Worm (Caenorhabditis elegans) whole organism, mixed stage, embryonic: ENCODE data around the gene clc-6.

Source experiments
- M03D4.4 ChIP-seq: sonication (generic microtip); optimal IDR thresholded peaks from 2 replicates; lab custom pipeline; 2017; ENCODE audit warnings: mild to moderate bottlenecking, missing genetic modification characterization, missing compliant biosample characterization
- bed-3 ChIP-seq: fragments of 200-800 bp; sonication (Bioruptor generic); optimal IDR thresholded peaks from 3 replicates; lab custom pipeline; 2018; ENCODE audit warnings: mild to moderate bottlenecking, missing genetic modification characterization, moderate library complexity, missing compliant biosample characterization
- blmp-1 ChIP-seq: fragments of 150-350 bp; optimal IDR thresholded peaks from 2 replicates; lab custom pipeline; 2014; ENCODE audit warnings: missing biosample characterization, missing genetic modification characterization
- ceh-39 ChIP-seq: fragments of 150-350 bp; optimal IDR thresholded peaks from 2 replicates; lab custom pipeline; 2014; ENCODE audit warnings: missing biosample characterization, missing genetic modification characterization
- ceh-43 ChIP-seq: fragments of 200-800 bp; sonication (Bioruptor generic); optimal IDR thresholded peaks from 2 replicates; lab custom pipeline; 2018; ENCODE audit warnings: mild to moderate bottlenecking, missing genetic modification characterization, moderate library complexity, missing compliant biosample characterization
- ceh-83 ChIP-seq: fragments of 200-800 bp; sonication (Bioruptor generic); optimal IDR thresholded peaks from 2 replicates; lab custom pipeline; 2018; ENCODE audit warnings: mild to moderate bottlenecking, missing genetic modification characterization, missing compliant biosample characterization
- ces-1 ChIP-seq: fragments of 150-350 bp; optimal IDR thresholded peaks from 2 replicates; lab custom pipeline; 2014; ENCODE audit warnings: missing biosample characterization, missing genetic modification reagents, missing genetic modification characterization
- cnd-1 ChIP-seq: fragments of 200-800 bp; sonication (Bioruptor generic); optimal IDR thresholded peaks from 2 replicates; lab custom pipeline; 2018; ENCODE audit warnings: mild to moderate bottlenecking, missing genetic modification characterization, missing compliant biosample characterization
- drap-1 ChIP-seq: fragments of 200-800 bp; sonication (Bioruptor generic); optimal IDR thresholded peaks from 3 replicates; lab custom pipeline; 2018; ENCODE audit warnings: mild to moderate bottlenecking, missing genetic modification characterization, missing compliant biosample characterization
- elt-1 ChIP-seq: sonication (generic microtip); optimal IDR thresholded peaks from 2 replicates; lab custom pipeline; 2017; ENCODE audit warnings: missing genetic modification characterization, mild to moderate bottlenecking, missing compliant biosample characterization, antibody characterized with exemption, moderate library complexity, borderline replicate concordance; ENCODE audit not compliant: insufficient read depth
- elt-3 ChIP-seq: fragments of 150-350 bp; optimal IDR thresholded peaks from 2 replicates; lab custom pipeline; 2014; ENCODE audit warnings: missing biosample characterization, missing genetic modification characterization
- ham-2 ChIP-seq: fragments of 200-800 bp; sonication (Bioruptor generic); optimal IDR thresholded peaks from 2 replicates; lab custom pipeline; 2018; ENCODE audit warnings: mild to moderate bottlenecking, missing genetic modification characterization, missing compliant biosample characterization
- hlh-1 ChIP-seq: fragments of 150-350 bp; optimal IDR thresholded peaks from 2 replicates; lab custom pipeline; 2014; ENCODE audit warnings: missing biosample characterization, missing genetic modification reagents, missing genetic modification characterization
- lin-13 ChIP-seq: fragments of 150-350 bp; optimal IDR thresholded peaks from 2 replicates; lab custom pipeline; 2014; ENCODE audit warnings: missing biosample characterization, missing genetic modification characterization
- lin-32 ChIP-seq: fragments of 200-800 bp; sonication (Bioruptor generic); optimal IDR thresholded peaks from 2 replicates; lab custom pipeline; 2018; ENCODE audit warnings: mild to moderate bottlenecking, missing genetic modification characterization, missing compliant biosample characterization
- lsy-2 ChIP-seq: fragments of 150-350 bp; optimal IDR thresholded peaks from 2 replicates; lab custom pipeline; 2014; ENCODE audit warnings: missing biosample characterization, missing genetic modification characterization
- mab-5 ChIP-seq: fragments of 150-350 bp; optimal IDR thresholded peaks from 2 replicates; lab custom pipeline; 2014; ENCODE audit warnings: missing biosample characterization, missing genetic modification characterization
- mep-1 ChIP-seq: fragments of 150-350 bp; optimal IDR thresholded peaks from 2 replicates; lab custom pipeline; 2017; ENCODE audit warnings: missing biosample characterization, missing genetic modification reagents, missing genetic modification characterization, inconsistent platforms
- mls-2 ChIP-seq: sonication (generic microtip); optimal IDR thresholded peaks from 2 replicates; lab custom pipeline; 2016; ENCODE audit warnings: mild to moderate bottlenecking, missing genetic modification characterization, moderate library complexity, missing compliant biosample characterization
- nhr-12 ChIP-seq: fragments of 150-350 bp; optimal IDR thresholded peaks from 2 replicates; lab custom pipeline; 2014; ENCODE audit warnings: missing biosample characterization, missing genetic modification characterization
- nhr-2 ChIP-seq: fragments of 150-350 bp; optimal IDR thresholded peaks from 2 replicates; lab custom pipeline; 2014; ENCODE audit warnings: missing biosample characterization, missing genetic modification characterization
- nhr-237 ChIP-seq: fragments of 150-350 bp; optimal IDR thresholded peaks from 2 replicates; lab custom pipeline; 2014; ENCODE audit warnings: missing biosample characterization, missing genetic modification characterization
- nhr-28 ChIP-seq: fragments of 150-350 bp; optimal IDR thresholded peaks from 2 replicates; lab custom pipeline; 2014; ENCODE audit warnings: missing biosample characterization, missing genetic modification characterization
- nhr-76 ChIP-seq: sonication (generic microtip); optimal IDR thresholded peaks from 2 replicates; lab custom pipeline; 2017; ENCODE audit warnings: missing biosample characterization, missing genetic modification characterization
- pha-4 ChIP-seq: fragments of 150-350 bp; optimal IDR thresholded peaks from 2 replicates; lab custom pipeline; 2018; ENCODE audit warnings: missing biosample characterization, missing genetic modification reagents, missing genetic modification characterization
- sem-2 ChIP-seq: fragments of 200-800 bp; sonication (Bioruptor generic); optimal IDR thresholded peaks from 2 replicates; lab custom pipeline; 2018; ENCODE audit warnings: mild to moderate bottlenecking, missing genetic modification characterization, missing compliant biosample characterization
- snpc-4 ChIP-seq: fragments of 150-350 bp; optimal IDR thresholded peaks from 2 replicates; lab custom pipeline; 2014; ENCODE audit warnings: missing biosample characterization, missing genetic modification characterization
- sptf-1 ChIP-seq: sonication (generic microtip); optimal IDR thresholded peaks from 2 replicates; lab custom pipeline; 2017; ENCODE audit warnings: mild to moderate bottlenecking, missing genetic modification characterization, moderate library complexity, missing compliant biosample characterization
- unc-120 ChIP-seq: sonication (generic microtip); optimal IDR thresholded peaks from 2 replicates; lab custom pipeline; 2017; ENCODE audit warnings: missing genetic modification characterization, missing compliant biosample characterization; ENCODE audit not compliant: poor library complexity, severe bottlenecking
- unc-39 ChIP-seq: fragments of 150-350 bp; optimal IDR thresholded peaks from 2 replicates; lab custom pipeline; 2014; ENCODE audit warnings: missing biosample characterization, missing genetic modification characterization
- unc-62 ChIP-seq: fragments of 150-350 bp; optimal IDR thresholded peaks from 2 replicates; lab custom pipeline; 2014; ENCODE audit warnings: missing biosample characterization, missing genetic modification reagents, missing genetic modification characterization
- zip-8 ChIP-seq: fragments of 150-350 bp; optimal IDR thresholded peaks from 2 replicates; lab custom pipeline; 2014; ENCODE audit warnings: missing biosample characterization, missing genetic modification characterization
- ztf-11 ChIP-seq: fragments of 150-350 bp; optimal IDR thresholded peaks from 2 replicates; lab custom pipeline; 2014; ENCODE audit warnings: missing biosample characterization, missing genetic modification characterization

The clc-6 gene

DNA sequence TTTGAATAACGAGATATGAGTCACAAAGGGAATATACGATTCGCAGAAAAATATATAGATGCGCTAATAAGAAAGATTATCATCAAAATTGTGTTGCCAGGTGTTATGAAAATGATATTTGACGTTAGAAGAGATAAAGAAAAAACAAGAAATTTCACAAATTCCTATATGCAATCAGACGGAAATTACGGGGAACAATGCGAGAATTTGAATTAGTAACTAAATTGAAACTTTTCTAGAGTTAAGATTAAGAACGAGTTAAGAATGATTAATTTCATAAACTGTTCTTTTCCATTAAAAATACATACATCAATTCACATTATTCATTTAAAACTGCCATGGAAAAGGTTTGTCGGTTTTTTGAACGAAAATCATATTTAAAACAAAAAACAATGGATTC, at the start of gene clc-6:
Gene clc-6, minus strand, starts transcription at position 101 of the 400 bp plus-strand sequence.
- TF ChIP-seq lsy-2 (tag; lab: Kevin White, UChicago) (no peak), bed-3 (GFP tag; lab: Kevin White, UChicago) (no peak), unc-120 (no peak), nhr-237 (tag; lab: Kevin White, UChicago) (no peak), ces-1 (GFP tag; lab: Kevin White, UChicago) (no peak), mab-5 (no peak), unc-62 (GFP tag; lab: Kevin White, UChicago) (no peak), snpc-4 (tag; lab: Kevin White, UChicago) (no peak), mep-1 (tag; lab: Kevin White, UChicago) (no peak), elt-3 (tag; lab: Kevin White, UChicago) (no peak), M03D4.4 (tag; lab: Kevin White, UChicago) (no peak), zip-8 (tag; lab: Kevin White, UChicago) (no peak), lin-13 (no peak), nhr-76 (tag; lab: Kevin White, UChicago) (no peak)

DNA sequence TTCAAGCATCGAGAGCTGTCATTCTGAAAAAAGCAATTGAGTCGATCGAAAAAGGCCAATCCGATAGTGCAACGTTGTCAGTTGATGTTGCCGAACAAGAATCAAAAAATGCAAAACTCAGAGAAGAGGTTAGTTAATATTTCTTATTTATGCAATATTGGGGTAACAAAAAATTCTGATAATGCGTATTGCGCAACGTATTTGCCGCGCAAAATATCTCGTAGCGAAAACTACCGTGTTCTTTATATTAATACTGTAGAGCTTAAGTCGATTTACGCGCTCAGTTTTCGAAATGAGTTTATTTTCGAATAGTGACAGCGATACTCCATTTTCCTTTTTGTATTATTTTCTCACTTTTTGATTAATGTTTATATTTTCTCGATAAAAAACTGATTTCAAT, 49.0 kb upstream of the clc-6 start:
- TF ChIP-seq lsy-2 (tag; lab: Kevin White, UChicago) (no peak), zip-8 (tag; lab: Kevin White, UChicago) (peak; percentile 59)

DNA sequence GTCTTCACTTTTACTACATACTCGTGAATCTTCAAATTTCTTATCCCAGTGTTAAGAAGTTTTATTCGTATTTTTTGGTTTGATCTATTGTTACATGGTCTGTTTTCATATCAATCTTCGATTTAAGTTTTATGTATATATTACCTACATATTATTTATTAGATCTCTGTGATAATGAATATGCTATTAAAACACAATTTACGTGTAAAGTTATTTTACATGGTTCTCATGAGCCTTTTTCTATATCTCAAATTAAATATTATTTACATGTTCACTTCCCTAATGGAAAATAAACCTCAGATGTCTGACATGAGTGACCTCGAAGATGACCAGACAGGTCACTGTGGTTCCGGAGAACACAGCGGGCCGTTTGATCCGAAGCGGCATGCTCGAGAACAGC, 48.5 kb upstream of the clc-6 start, which contains the start of gene mxl-1:
Gene mxl-1, plus strand, starts transcription at position 301 of the 400 bp plus-strand sequence.
- TF ChIP-seq mab-5 = no peak
- TF ChIP-seq lin-13 = no peak
- TF ChIP-seq elt-1 (tag; lab: Kevin White, UChicago) = no peak
- no peak for TF ChIP-seq ceh-83 (GFP tag; lab: Kevin White, UChicago)
- no peak for TF ChIP-seq cnd-1 (tag; lab: Kevin White, UChicago)
- TF ChIP-seq snpc-4 (tag; lab: Kevin White, UChicago) = no peak
- TF ChIP-seq elt-3 (tag; lab: Kevin White, UChicago) = no peak
- TF ChIP-seq unc-39 = no peak
- no peak for TF ChIP-seq blmp-1 (tag; lab: Kevin White, UChicago)
- TF ChIP-seq ham-2 (GFP tag; lab: Kevin White, UChicago) = no peak
- no peak for TF ChIP-seq zip-8 (tag; lab: Kevin White, UChicago)
- no peak for TF ChIP-seq ceh-43 (GFP tag; lab: Kevin White, UChicago)
- TF ChIP-seq, all 35 proteins: peak for 0

DNA sequence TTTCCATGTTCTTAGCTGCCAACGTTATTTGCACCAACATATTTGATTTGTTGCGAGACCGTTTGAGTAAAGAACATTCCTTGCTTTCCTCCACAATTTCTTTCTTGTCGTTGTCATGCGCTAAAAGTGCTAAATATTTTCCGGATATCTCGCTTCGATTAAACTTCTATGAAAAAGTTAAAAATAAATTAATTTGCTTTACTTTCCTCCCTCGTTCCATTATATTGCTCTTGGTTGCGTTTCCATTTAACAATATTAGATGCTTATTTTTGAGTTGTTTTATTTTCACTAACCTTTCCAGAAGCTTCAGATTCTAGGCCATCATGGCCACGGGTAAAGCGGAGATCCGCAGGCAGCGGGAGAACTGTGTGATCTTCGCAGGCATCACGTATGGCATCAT, 45.6 kb upstream of the clc-6 start, which contains the start of gene pgap-1:
Gene pgap-1, plus strand, starts transcription at position 301 of the 400 bp plus-strand sequence.
- TF ChIP-seq ceh-43 (GFP tag; lab: Kevin White, UChicago) (no peak), ceh-83 (GFP tag; lab: Kevin White, UChicago) (no peak), nhr-28 (no peak), mab-5 (no peak), ceh-39 (tag; lab: Kevin White, UChicago) (no peak), nhr-2 (tag; lab: Kevin White, UChicago) (no peak), cnd-1 (tag; lab: Kevin White, UChicago) (no peak), nhr-12 (tag; lab: Kevin White, UChicago) (no peak), hlh-1 (tag; lab: Kevin White, UChicago) (no peak), lin-32 (GFP tag; lab: Kevin White, UChicago) (no peak), drap-1 (no peak), unc-120 (no peak), sem-2 (GFP tag; lab: Kevin White, UChicago) (no peak), elt-3 (tag; lab: Kevin White, UChicago) (no peak), unc-62 (GFP tag; lab: Kevin White, UChicago) (no peak), blmp-1 (tag; lab: Kevin White, UChicago) (no peak), unc-39 (no peak)

DNA sequence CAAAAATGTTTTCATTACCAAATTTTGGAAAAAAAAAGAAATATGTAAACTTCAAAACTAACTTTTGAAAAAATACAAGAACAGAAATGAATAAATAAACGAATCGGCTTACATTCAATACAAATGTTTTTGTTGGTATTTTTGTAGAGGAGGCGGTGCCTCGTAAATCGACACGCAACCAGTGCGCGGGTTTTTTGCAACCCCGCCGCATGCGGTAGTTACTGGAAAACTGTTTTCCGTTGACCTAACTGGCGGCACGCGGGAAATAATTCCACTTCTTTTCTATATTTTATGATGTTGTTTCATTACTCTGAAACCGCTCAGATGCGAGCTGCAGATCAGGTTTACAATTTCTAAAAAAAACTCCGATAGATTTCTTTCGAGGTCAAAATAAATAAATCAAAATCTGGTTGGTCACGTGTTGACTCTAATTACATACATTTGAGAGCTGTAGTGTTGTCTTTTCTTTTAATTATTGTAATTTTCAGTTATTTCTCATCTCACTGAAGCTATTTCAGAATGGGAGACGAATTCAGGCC, 43.2 kb upstream of the clc-6 start, which contains the start of the genes dvc-1 and ima-1:
Gene dvc-1, minus strand, starts transcription at position 145 of the 539 bp plus-strand sequence.
Gene ima-1, plus strand, starts transcription at position 489 of the 539 bp plus-strand sequence.
- peak; percentile 87 for TF ChIP-seq mls-2 (tag; lab: Kevin White, UChicago)
- peak; percentile 64 for TF ChIP-seq blmp-1 (tag; lab: Kevin White, UChicago)
- TF ChIP-seq elt-3 (tag; lab: Kevin White, UChicago) = no peak
- no peak for TF ChIP-seq ceh-39 (tag; lab: Kevin White, UChicago)
- peak; percentile 89 for TF ChIP-seq sptf-1
- TF ChIP-seq nhr-12 (tag; lab: Kevin White, UChicago) = peak; percentile 56
- TF ChIP-seq ztf-11 (tag; lab: Kevin White, UChicago) = peak; percentile 89
- peak; percentile 59 for TF ChIP-seq ceh-83 (GFP tag; lab: Kevin White, UChicago)
- peak; percentile 75 for TF ChIP-seq mep-1 (tag; lab: Kevin White, UChicago)
- TF ChIP-seq sem-2 (GFP tag; lab: Kevin White, UChicago) = peak; percentile 65
- TF ChIP-seq mab-5 = no peak
- peak; percentile 54 for TF ChIP-seq unc-120
- peak; percentile 36 for TF ChIP-seq ces-1 (GFP tag; lab: Kevin White, UChicago)
- peak; percentile 48 for TF ChIP-seq hlh-1 (tag; lab: Kevin White, UChicago)
- no peak for TF ChIP-seq lin-32 (GFP tag; lab: Kevin White, UChicago)
- TF ChIP-seq nhr-76 (tag; lab: Kevin White, UChicago) = peak; percentile 70
- TF ChIP-seq bed-3 (GFP tag; lab: Kevin White, UChicago) = peak; percentile 44
- TF ChIP-seq ceh-43 (GFP tag; lab: Kevin White, UChicago) = peak; percentile 82
- peak; percentile 14 for TF ChIP-seq ham-2 (GFP tag; lab: Kevin White, UChicago)
- peak; percentile 8 for TF ChIP-seq nhr-28
- TF ChIP-seq pha-4 = no peak
- TF ChIP-seq snpc-4 (tag; lab: Kevin White, UChicago) = no peak
- TF ChIP-seq nhr-2 (tag; lab: Kevin White, UChicago) = no peak
- TF ChIP-seq zip-8 (tag; lab: Kevin White, UChicago) = no peak
- TF ChIP-seq drap-1 = peak; percentile 69
- peak; percentile 61 for TF ChIP-seq nhr-237 (tag; lab: Kevin White, UChicago)
- no peak for TF ChIP-seq unc-62 (GFP tag; lab: Kevin White, UChicago)
- peak; percentile 2 for TF ChIP-seq elt-1 (tag; lab: Kevin White, UChicago)
- TF ChIP-seq cnd-1 (tag; lab: Kevin White, UChicago) = peak; percentile 76
- TF ChIP-seq lsy-2 (tag; lab: Kevin White, UChicago) = peak; percentile 56
- peak; percentile 78 for TF ChIP-seq M03D4.4 (tag; lab: Kevin White, UChicago)
